Worm (Caenorhabditis elegans): ENCODE data around the gene nhr-76.
A peak's percentile ranks its signal among the peaks of the same experiment; 100 is the strongest.

Gene nhr-76

DNA sequence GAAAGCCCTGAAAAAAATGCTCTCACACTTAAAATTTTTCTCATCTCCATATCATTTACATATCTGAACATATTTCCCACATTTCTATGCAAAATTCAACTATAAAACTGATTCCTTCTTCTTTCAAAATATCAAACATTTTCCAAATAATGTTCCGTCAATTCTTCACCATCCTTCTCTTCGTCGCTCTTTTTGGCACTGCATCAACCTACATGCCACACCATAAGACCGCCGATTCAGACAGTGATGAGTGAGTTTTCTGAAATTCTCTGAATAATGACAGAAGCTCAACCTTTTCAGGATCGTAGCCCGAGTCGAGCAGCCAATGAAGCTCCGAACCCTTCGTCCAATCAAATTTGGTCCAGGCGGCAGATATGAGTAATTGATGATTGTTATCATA is 48.9 kb downstream of the nhr-76 start, which contains the start of gene K11H12.5:
K11H12.5 (plus strand) TSS at position 301 of the 400 bp plus-strand sequence.
- TF ChIP-seq nhr-10 (tag; optimal IDR thresholded peaks at IDR 0.05) (no peak), lin-39 (tag; optimal IDR thresholded peaks at IDR 0.05) (no peak), R02D3.7 (tag; optimal IDR thresholded peaks at IDR 0.05) (no peak), ztf-1 (GFP tag; conservative IDR thresholded peaks at IDR 0.05) (no peak), unc-62 (GFP tag; optimal IDR thresholded peaks at IDR 0.05) (no peak), skn-1 (tag; optimal IDR thresholded peaks at IDR 0.05) (no peak), dmd-4 (tag; optimal IDR thresholded peaks at IDR 0.05) (no peak), nhr-21 (tag; optimal IDR thresholded peaks at IDR 0.05) (no peak), alr-1 (tag; optimal IDR thresholded peaks at IDR 0.05) (no peak), ZK546.5 (tag; optimal IDR thresholded peaks at IDR 0.05) (no peak), lin-11 (tag; optimal IDR thresholded peaks at IDR 0.05) (no peak), aly-2 (tag; optimal IDR thresholded peaks at IDR 0.05) (no peak), nhr-11 (tag; optimal IDR thresholded peaks at IDR 0.05) (no peak), elt-3 (tag; optimal IDR thresholded peaks at IDR 0.05) (no peak), sma-9 (GFP tag; optimal IDR thresholded peaks at IDR 0.05) (no peak), sma-9 (tag; optimal IDR thresholded peaks at IDR 0.05) (no peak), ztf-4 (tag; optimal IDR thresholded peaks at IDR 0.05) (no peak)

ce11 chrIV:682726-683340 is 55.5 kb downstream of the nhr-76 start:
- peak; percentile 58 for TF ChIP-seq F13H6.1 (tag; optimal IDR thresholded peaks at IDR 0.05)
- TF ChIP-seq zag-1 (tag; optimal IDR thresholded peaks at IDR 0.05), result no peak
- TF ChIP-seq nhr-11 (tag; optimal IDR thresholded peaks at IDR 0.05), result peak; percentile 23
- peak; percentile 12 to 15 for TF ChIP-seq mdl-1 (tag; optimal IDR thresholded peaks at IDR 0.05)
- peak; percentile 20 for TF ChIP-seq lin-11 (tag; optimal IDR thresholded peaks at IDR 0.05)
- TF ChIP-seq sem-4 (tag; optimal IDR thresholded peaks at IDR 0.05), result peak; percentile 4
- peak in 1 of 2 experiments; percentile 36 for TF ChIP-seq lsy-2 (tag; optimal IDR thresholded peaks at IDR 0.05)
- TF ChIP-seq nhr-6 (tag; optimal IDR thresholded peaks at IDR 0.05), result peak; percentile 8
- peak; percentile 65 for TF ChIP-seq Y55F3AM.14 (GFP tag; optimal IDR thresholded peaks at IDR 0.05)
- peak; percentile 44 for TF ChIP-seq crh-2 (tag; optimal IDR thresholded peaks at IDR 0.05)
- TF ChIP-seq mab-5 (tag; optimal IDR thresholded peaks at IDR 0.05), result no peak
- TF ChIP-seq fos-1 (tag; optimal IDR thresholded peaks at IDR 0.05), result peak; percentile 60
- peak; percentile 28 for TF ChIP-seq nhr-77 (tag; optimal IDR thresholded peaks at IDR 0.05)
- TF ChIP-seq unc-55 (GFP tag; optimal IDR thresholded peaks at IDR 0.05), result peak; percentile 63
- TF ChIP-seq blmp-1 (tag; optimal IDR thresholded peaks at IDR 0.05; ENCODE audit: insufficient read depth), result peak; percentile 87
- TF ChIP-seq elt-3 (tag; optimal IDR thresholded peaks at IDR 0.05), result no peak
- peak; percentile 50 for TF ChIP-seq C34F6.9 (tag; optimal IDR thresholded peaks at IDR 0.05)
- peak; percentile 81 for TF ChIP-seq nhr-21 (tag; optimal IDR thresholded peaks at IDR 0.05)
- peak; percentile 79 for TF ChIP-seq nhr-129 (tag; optimal IDR thresholded peaks at IDR 0.05)
- peak; percentile 51 for TF ChIP-seq sma-3 (GFP tag; optimal IDR thresholded peaks at IDR 0.05)
- peak; percentile 69 for TF ChIP-seq gmeb-1 (tag; optimal IDR thresholded peaks at IDR 0.05)
- no peak for TF ChIP-seq ztf-11 (tag; optimal IDR thresholded peaks at IDR 0.05)
- peak; percentile 58 for TF ChIP-seq sma-9 (GFP tag; optimal IDR thresholded peaks at IDR 0.05)
- no peak for TF ChIP-seq sma-9 (tag; optimal IDR thresholded peaks at IDR 0.05)
- TF ChIP-seq ceh-82 (tag; optimal IDR thresholded peaks at IDR 0.05), result no peak
- TF ChIP-seq R02D3.7 (tag; optimal IDR thresholded peaks at IDR 0.05), result no peak
